Fruit fly (Drosophila melanogaster) whole organism, embryonic: ENCODE measurements around the gene CG14085.

Experiments used
- Aef1 ChIP-seq: fragments of 200-800 bp; sonication (Bioruptor generic); IDR thresholded peaks from 3 replicates; pipeline ENCODE4 v1.3.6; 2022; ENCODE audit warnings: missing biosample characterization, missing genetic modification characterization
- C15 ChIP-seq: fragments of 200-800 bp; sonication (Bioruptor generic); IDR thresholded peaks from 3 replicates; pipeline ENCODE4 v1.3.6; 2022; ENCODE audit warnings: missing biosample characterization, missing genetic modification characterization
- CG10274 ChIP-seq: fragments of 200-800 bp; sonication (Bioruptor generic); optimal IDR thresholded peaks from 3 replicates; lab custom pipeline; 2017; ENCODE audit warnings: missing biosample characterization, mild to moderate bottlenecking, missing genetic modification characterization
- CG10543 ChIP-seq: fragments of 200-800 bp; sonication (Bioruptor generic); optimal IDR thresholded peaks from 3 replicates; lab custom pipeline; 2017; ENCODE audit warnings: missing biosample characterization, mild to moderate bottlenecking, missing genetic modification characterization, moderate library complexity
- CG10565 ChIP-seq: fragments of 200-800 bp; sonication (Bioruptor generic); optimal IDR thresholded peaks from 3 replicates; lab custom pipeline; 2016; ENCODE audit warnings: missing biosample characterization, mild to moderate bottlenecking, missing genetic modification characterization
- CG11093 ChIP-seq: fragments of 200-800 bp; sonication (Bioruptor generic); IDR thresholded peaks from 3 replicates; pipeline ENCODE4 v1.3.6; 2022; ENCODE audit warnings: missing biosample characterization, missing genetic modification characterization
- CG11723 ChIP-seq: fragments of 200-800 bp; sonication (Bioruptor generic); optimal IDR thresholded peaks from 2 replicates; lab custom pipeline; 2017; ENCODE audit warnings: missing biosample characterization, mild to moderate bottlenecking, missing genetic modification characterization
- CG12744 ChIP-seq: fragments of 200-800 bp; sonication (Bioruptor generic); optimal IDR thresholded peaks from 2 replicates; lab custom pipeline; 2016; ENCODE audit warnings: missing biosample characterization, missing genetic modification characterization
- CG15696 ChIP-seq: fragments of 200-800 bp; sonication (Bioruptor generic); optimal IDR thresholded peaks from 2 replicates; lab custom pipeline; 2019; ENCODE audit warnings: missing biosample characterization, mild to moderate bottlenecking, missing genetic modification characterization, moderate library complexity
- CG16813 ChIP-seq: fragments of 200-800 bp; sonication (Bioruptor generic); IDR thresholded peaks from 3 replicates; pipeline ENCODE4 v1.3.6; 2022; ENCODE audit warnings: missing biosample characterization, missing genetic modification characterization; ENCODE audit not compliant: partially characterized antibody
- CG17612 ChIP-seq: fragments of 200-800 bp; sonication (Bioruptor generic); IDR thresholded peaks from 2 replicates; pipeline ENCODE4 v1.3.6; 2022; ENCODE audit warnings: missing biosample characterization, missing genetic modification characterization
- CG17912 ChIP-seq: fragments of 200-800 bp; sonication (Bioruptor generic); optimal IDR thresholded peaks from 2 replicates; lab custom pipeline; 2018; ENCODE audit warnings: missing biosample characterization, mild to moderate bottlenecking, missing genetic modification characterization
- CG18476 ChIP-seq: fragments of 200-800 bp; sonication (Bioruptor generic); optimal IDR thresholded peaks from 2 replicates; lab custom pipeline; 2016; ENCODE audit warnings: missing biosample characterization, mild to moderate bottlenecking, missing genetic modification characterization
- CG2120 ChIP-seq: fragments of 200-800 bp; sonication (Bioruptor generic); optimal IDR thresholded peaks from 3 replicates; lab custom pipeline; 2016; ENCODE audit warnings: missing biosample characterization, missing genetic modification characterization
- CG30431 ChIP-seq: fragments of 200-800 bp; sonication (Bioruptor generic); optimal IDR thresholded peaks from 2 replicates; lab custom pipeline; 2017; ENCODE audit warnings: missing biosample characterization, missing genetic modification characterization
- CG32767 ChIP-seq: fragments of 200-800 bp; sonication (Bioruptor generic); IDR thresholded peaks from 2 replicates; pipeline ENCODE4 v1.3.6; 2022; ENCODE audit warnings: missing biosample characterization, missing genetic modification characterization
- CG3407 ChIP-seq: fragments of 200-800 bp; sonication (Bioruptor generic); optimal IDR thresholded peaks from 2 replicates; lab custom pipeline; 2018; ENCODE audit warnings: missing biosample characterization, mild to moderate bottlenecking, missing genetic modification characterization
- CG34376 ChIP-seq: fragments of 200-800 bp; sonication (Bioruptor generic); optimal IDR thresholded peaks from 2 replicates; lab custom pipeline; 2018; ENCODE audit warnings: missing biosample characterization, mild to moderate bottlenecking, missing genetic modification characterization
- CG4282 ChIP-seq: fragments of 200-800 bp; sonication (Bioruptor generic); optimal IDR thresholded peaks from 2 replicates; lab custom pipeline; 2016; ENCODE audit warnings: missing biosample characterization, missing genetic modification characterization
- CG4820 ChIP-seq: fragments of 200-800 bp; sonication (Bioruptor generic); optimal IDR thresholded peaks from 3 replicates; lab custom pipeline; 2016; ENCODE audit warnings: missing biosample characterization, missing genetic modification characterization
- CG6175 ChIP-seq: fragments of 200-800 bp; sonication (Bioruptor generic); IDR thresholded peaks from 3 replicates; pipeline ENCODE4 v1.3.6; 2022; ENCODE audit warnings: missing biosample characterization, missing genetic modification characterization
- CG6272 ChIP-seq: fragments of 200-800 bp; sonication (Bioruptor generic); IDR thresholded peaks from 2 replicates; pipeline ENCODE4 v1.3.6; 2022; ENCODE audit warnings: missing biosample characterization, missing genetic modification characterization
- CG6654 ChIP-seq: fragments of 200-800 bp; sonication (Bioruptor generic); optimal IDR thresholded peaks from 2 replicates; lab custom pipeline; 2017; ENCODE audit warnings: missing biosample characterization, mild to moderate bottlenecking, missing genetic modification characterization
- CG7372 ChIP-seq: fragments of 200-800 bp; sonication (Bioruptor generic); IDR thresholded peaks from 2 replicates; pipeline ENCODE4 v1.3.6; 2022; ENCODE audit warnings: missing biosample characterization, missing genetic modification characterization
- CG8388 ChIP-seq: fragments of 200-800 bp; sonication (Bioruptor generic); optimal IDR thresholded peaks from 2 replicates; lab custom pipeline; 2019; ENCODE audit warnings: missing biosample characterization, mild to moderate bottlenecking, missing genetic modification characterization, moderate library complexity
- CG9817 ChIP-seq: fragments of 200-800 bp; sonication (Bioruptor generic); optimal IDR thresholded peaks from 2 replicates; lab custom pipeline; 2018; ENCODE audit warnings: missing biosample characterization, mild to moderate bottlenecking, missing genetic modification characterization, moderate library complexity
- Drgx ChIP-seq: fragments of 200-800 bp; sonication (Bioruptor generic); IDR thresholded peaks from 2 replicates; pipeline ENCODE4 v1.3.6; 2022; ENCODE audit warnings: missing biosample characterization, missing genetic modification characterization
- GATAe ChIP-seq: fragments of 200-800 bp; sonication (Bioruptor generic); conservative IDR thresholded peaks from 2 replicates; pipeline ENCODE4 v1.3.6; 2022; ENCODE audit warnings: missing biosample characterization, missing genetic modification characterization
- Gsc ChIP-seq: fragments of 200-800 bp; sonication (Bioruptor generic); IDR thresholded peaks from 2 replicates; pipeline ENCODE4 v1.3.6; 2022; ENCODE audit warnings: missing biosample characterization, missing genetic modification characterization
- HLHmδ ChIP-seq: fragments of 200-800 bp; sonication (Bioruptor generic); optimal IDR thresholded peaks from 2 replicates; lab custom pipeline; 2018; ENCODE audit warnings: missing biosample characterization, mild to moderate bottlenecking, missing genetic modification characterization, moderate library complexity
- NC2β ChIP-seq: fragments of 200-800 bp; sonication (Bioruptor generic); optimal IDR thresholded peaks from 2 replicates; lab custom pipeline; 2016; ENCODE audit warnings: missing biosample characterization, missing genetic modification characterization
- NFAT ChIP-seq: fragments of 200-800 bp; sonication (Bioruptor generic); IDR thresholded peaks from 2 replicates; pipeline ENCODE4 v1.3.6; 2022; ENCODE audit warnings: missing biosample characterization, missing genetic modification characterization
- Neu2 ChIP-seq: fragments of 200-800 bp; sonication (Bioruptor generic); optimal IDR thresholded peaks from 3 replicates; lab custom pipeline; 2016; ENCODE audit warnings: missing biosample characterization, missing genetic modification characterization, borderline replicate concordance
- Nf-YC ChIP-seq: fragments of 200-800 bp; optimal IDR thresholded peaks from 3 replicates; lab custom pipeline; 2019; ENCODE audit warnings: missing biosample characterization, mild to moderate bottlenecking, missing genetic modification characterization, moderate library complexity
- Pdp1 ChIP-seq, 2 experiments: fragments of 200-800 bp; sonication (Bioruptor generic); optimal IDR thresholded peaks; 3 replicates each; lab custom pipeline; 2016; ENCODE audit warnings: missing biosample characterization in 2 of 2, missing genetic modification characterization in 2 of 2, mild to moderate bottlenecking in 1 of 2, moderate library complexity in 1 of 2
- TFAM ChIP-seq: fragments of 200-800 bp; sonication (Bioruptor generic); optimal IDR thresholded peaks from 2 replicates; lab custom pipeline; 2017; ENCODE audit warnings: missing biosample characterization, missing genetic modification characterization, inconsistent platforms
- Trl ChIP-seq, 3 experiments: fragments of >200 bp in 2 of 3; fragments of 200-800 bp in 1 of 3; sonication (Bioruptor generic) in 1 of 3; optimal IDR thresholded peaks; 2 replicates in 1 of 3; 3 replicates in 2 of 3; lab custom pipeline; 2016 to 2017; ENCODE audit warnings: missing biosample characterization in 1 of 3, missing genetic modification characterization in 1 of 3
- Vsx1 ChIP-seq: fragments of 200-800 bp; sonication (Bioruptor generic); optimal IDR thresholded peaks from 2 replicates; lab custom pipeline; 2017; ENCODE audit warnings: missing biosample characterization, mild to moderate bottlenecking, missing genetic modification characterization, missing genetic modification reagents
- ara ChIP-seq: fragments of 200-800 bp; sonication (Bioruptor generic); IDR thresholded peaks from 2 replicates; pipeline ENCODE4 v1.3.6; 2022; ENCODE audit warnings: missing biosample characterization, missing genetic modification characterization
- cas ChIP-seq: fragments of 200-800 bp; sonication (Bioruptor generic); IDR thresholded peaks from 2 replicates; pipeline ENCODE4 v1.3.6; 2022; ENCODE audit warnings: missing biosample characterization, missing genetic modification characterization
- corto ChIP-seq: fragments of 200-800 bp; sonication (Bioruptor generic); optimal IDR thresholded peaks from 2 replicates; lab custom pipeline; 2016; ENCODE audit warnings: missing biosample characterization, mild to moderate bottlenecking, missing genetic modification characterization, moderate library complexity
- exex ChIP-seq: fragments of 200-800 bp; sonication (Bioruptor generic); optimal IDR thresholded peaks from 4 replicates; lab custom pipeline; 2018; ENCODE audit warnings: missing biosample characterization, mild to moderate bottlenecking, missing genetic modification characterization, moderate library complexity
- grn ChIP-seq: fragments of 200-800 bp; sonication (Bioruptor generic); optimal IDR thresholded peaks from 3 replicates; lab custom pipeline; 2017; ENCODE audit warnings: missing biosample characterization, missing genetic modification characterization
- salm ChIP-seq: fragments of 200-800 bp; sonication (Bioruptor generic); optimal IDR thresholded peaks from 2 replicates; lab custom pipeline; 2018; ENCODE audit warnings: missing biosample characterization, mild to moderate bottlenecking, missing genetic modification characterization
- sens-2 ChIP-seq: fragments of 200-800 bp; sonication (Bioruptor generic); IDR thresholded peaks from 2 replicates; pipeline ENCODE4 v1.3.6; 2022; ENCODE audit warnings: missing biosample characterization, missing genetic modification characterization
- ssp ChIP-seq: fragments of 200-800 bp; sonication (Bioruptor generic); IDR thresholded peaks from 2 replicates; pipeline ENCODE4 v1.3.6; 2022; ENCODE audit warnings: missing biosample characterization, missing genetic modification characterization
- stc ChIP-seq: fragments of 200-800 bp; sonication (Bioruptor generic); IDR thresholded peaks from 2 replicates; pipeline ENCODE4 v1.3.6; 2022; ENCODE audit warnings: missing biosample characterization, missing genetic modification characterization
- sug ChIP-seq: fragments of 200-800 bp; optimal IDR thresholded peaks from 2 replicates; lab custom pipeline; 2019; ENCODE audit warnings: missing biosample characterization, mild to moderate bottlenecking, missing genetic modification characterization, moderate library complexity
- tgo ChIP-seq: fragments of 200-800 bp; sonication (Bioruptor generic); IDR thresholded peaks from 3 replicates; pipeline ENCODE4 v1.3.6; 2022; ENCODE audit warnings: missing biosample characterization, missing genetic modification characterization

The CG14085 gene

dm6 chr3L:19254715-19255428 lies 14.3 kb upstream of the CG14085 start, which contains the start of the genes mRpL21 and rept (continued):
- TF ChIP-seq corto (GFP tag; lab: Kevin White, UChicago) (no peak), CG10274 (no peak), CG12744 (peak; percentile 65), CG11723 (peak; percentile 12), CG32767 (GFP tag; lab: Robert Waterston, UW) (no peak), HLHmδ (no peak), Trl (optimal IDR thresholded peaks at IDR 0.05; lab: Kevin White, UChicago) (no peak), Trl (GFP tag; optimal IDR thresholded peaks at IDR 0.05; lab: Kevin White, UChicago) (peak; percentile 33), CG6654 (GFP tag; lab: Kevin White, UChicago) (no peak), Neu2 (GFP tag; lab: Kevin White, UChicago) (no peak)

dm6 chr3L:19258199-19258598 lies 11.0 kb upstream of the CG14085 start:
- TF ChIP-seq CG10565 (no peak), CG10543 (GFP tag; lab: Kevin White, UChicago) (peak; percentile 27), CG8388 (no peak), CG7372 (GFP tag; lab: Robert Waterston, UW) (no peak), exex (tag; lab: Kevin White, UChicago) (peak; percentile 86), CG17912 (no peak), NFAT (GFP tag; lab: Robert Waterston, UW) (no peak), CG16813 (no peak), GATAe (0 out of 2 replicates have a peak, but pooled peaks have one; percentile 31), C15 (no peak), CG6175 (GFP tag; lab: Robert Waterston, UW) (no peak), CG34376 (peak; percentile 4), TFAM (GFP tag; lab: Kevin White, UChicago) (no peak), sens-2 (GFP tag; lab: Robert Waterston, UW) (peak; percentile 80; the same call in 1 of the 2 replicates), CG17612 (GFP tag; lab: Robert Waterston, UW) (no peak), sug (tag; lab: Kevin White, UChicago) (peak; percentile 93), CG9817 (tag; lab: Kevin White, UChicago) (no peak), CG18476 (GFP tag; lab: Kevin White, UChicago) (no peak), grn (GFP tag; lab: Kevin White, UChicago) (peak; percentile 77), Drgx (GFP tag; lab: Robert Waterston, UW) (no peak), Pdp1 (GFP tag; optimal IDR thresholded peaks at IDR 0.05; lab: Kevin White, UChicago) (peak in 1 of 2 experiments; percentile 63), Vsx1 (GFP tag; lab: Kevin White, UChicago) (peak; percentile 44), CG4820 (GFP tag; lab: Kevin White, UChicago) (no peak), Gsc (GFP tag; lab: Robert Waterston, UW) (no peak)

dm6 chr3L:19260278-19260803 lies 8.8 kb upstream of the CG14085 start, which contains the start of gene nes:
Gene nes, minus strand, starts transcription at chr3L:19260679.
- TF ChIP-seq ssp (GFP tag; lab: Robert Waterston, UW) (0 out of 2 replicates have a peak, but pooled peaks have one; percentile 41), NC2β (no peak), CG2120 (GFP tag; lab: Kevin White, UChicago) (peak; percentile 39), Aef1 (0 out of 3 replicates have a peak, but pooled peaks have one; percentile 9), CG11093 (GFP tag; lab: Robert Waterston, UW) (no peak), CG4282 (GFP tag; lab: Kevin White, UChicago) (no peak), Nf-YC (tag; lab: Kevin White, UChicago) (no peak), CG15696 (tag; lab: Kevin White, UChicago) (no peak), ara (GFP tag; lab: Robert Waterston, UW) (no peak), CG6272 (GFP tag; lab: Robert Waterston, UW) (0 out of 2 replicates have a peak, but pooled peaks have one; percentile 25), CG3407 (GFP tag; lab: Kevin White, UChicago) (no peak), tgo (GFP tag; lab: Robert Waterston, UW) (0 out of 3 replicates have a peak, but pooled peaks have one; percentile 29), cas (GFP tag; lab: Robert Waterston, UW) (no peak), CG30431 (no peak), stc (GFP tag; lab: Robert Waterston, UW) (no peak; the same call in 1 of the 2 replicates), salm (tag; lab: Kevin White, UChicago) (no peak)
